Worm (Caenorhabditis elegans) whole organism, L1 larva: ENCODE results near the gene ddr-1.
A peak's percentile ranks its signal among the peaks of the same experiment; 100 is the strongest.

Experiments
- C04F5.9 ChIP-seq: sonication (generic microtip); optimal IDR thresholded peaks from 2 replicates; lab custom pipeline; 2016; ENCODE audit warnings: missing genetic modification characterization, missing compliant biosample characterization
- alr-1 ChIP-seq: fragments of 200-800 bp; sonication (Bioruptor generic); optimal IDR thresholded peaks from 2 replicates; lab custom pipeline; 2018; ENCODE audit warnings: borderline replicate concordance, mild to moderate bottlenecking, missing genetic modification characterization, missing compliant biosample characterization
- efl-1 ChIP-seq, 4 experiments: fragments of 150-350 bp; optimal IDR thresholded peaks in 3 of 4; peaks in 1 of 4; 1 replicate in 1 of 4; 2 replicates in 3 of 4; lab custom pipeline; 2014; ENCODE audit warnings: missing biosample characterization in 2 of 4, missing genetic modification characterization in 2 of 4, missing genetic modification reagents in 2 of 4
- egl-27 ChIP-seq, 2 experiments: fragments of 150-350 bp in 1 of 2; sonication (generic microtip); optimal IDR thresholded peaks; 3 replicates each; lab custom pipeline; 2017 to 2018; ENCODE audit warnings: missing biosample characterization in 2 of 2, missing genetic modification characterization in 2 of 2, missing genetic modification reagents in 2 of 2
- elt-3 ChIP-seq, 6 experiments: fragments of 150-350 bp in 1 of 6; sonication (generic microtip); optimal IDR thresholded peaks; 2 replicates each; lab custom pipeline; 2017 to 2018; ENCODE audit warnings: missing biosample characterization in 6 of 6, missing genetic modification characterization in 6 of 6, inconsistent platforms in 1 of 6
- lin-13 ChIP-seq: fragments of 150-350 bp; optimal IDR thresholded peaks from 2 replicates; lab custom pipeline; 2014; ENCODE audit warnings: missing biosample characterization, missing genetic modification reagents, missing genetic modification characterization
- lin-39 ChIP-seq: fragments of 150-350 bp; optimal IDR thresholded peaks from 2 replicates; lab custom pipeline; 2014; ENCODE audit warnings: missing biosample characterization, missing genetic modification reagents, missing genetic modification characterization
- mep-1 ChIP-seq: fragments of 150-350 bp; optimal IDR thresholded peaks from 2 replicates; lab custom pipeline; 2014; ENCODE audit warnings: missing biosample characterization, missing genetic modification characterization
- nhr-19 ChIP-seq: fragments of 200-800 bp; sonication (Bioruptor generic); conservative IDR thresholded peaks from 2 replicates; pipeline ENCODE4 v1.3.6; 2022; ENCODE audit warnings: missing genetic modification characterization, missing compliant biosample characterization
- skn-1 ChIP-seq: fragments of 150-350 bp; optimal IDR thresholded peaks from 2 replicates; lab custom pipeline; 2014; ENCODE audit warnings: missing biosample characterization, missing genetic modification characterization
- snpc-4 ChIP-seq: fragments of 150-350 bp; optimal IDR thresholded peaks from 2 replicates; lab custom pipeline; 2014; ENCODE audit warnings: missing biosample characterization, missing genetic modification characterization
- zag-1 ChIP-seq: fragments of 150-350 bp; optimal IDR thresholded peaks from 2 replicates; lab custom pipeline; 2014; ENCODE audit warnings: missing biosample characterization, missing genetic modification characterization
- ztf-11 ChIP-seq, 2 experiments: sonication (generic microtip); optimal IDR thresholded peaks; 2 replicates each; lab custom pipeline; 2016 to 2017; ENCODE audit warnings: missing genetic modification characterization in 2 of 2, missing biosample characterization in 1 of 2, missing compliant biosample characterization in 1 of 2

ce11 chrX:5478875-5479274 lies 17.8 kb downstream of the ddr-1 start:
- TF ChIP-seq alr-1 (tag; lab: Kevin White, UChicago) (no peak), lin-39 (tag; lab: Kevin White, UChicago) (no peak), C04F5.9 (tag; lab: Kevin White, UChicago) (no peak), snpc-4 (tag; lab: Kevin White, UChicago) (no peak), skn-1 (tag; lab: Kevin White, UChicago) (no peak), elt-3 (tag; optimal IDR thresholded peaks at IDR 0.05; lab: Kevin White, UChicago) (no peak), egl-27 (tag; optimal IDR thresholded peaks at IDR 0.05; lab: Kevin White, UChicago) (no peak), efl-1 (optimal IDR thresholded peaks at IDR 0.05; lab: Kevin White, UChicago) (no peak), efl-1 (GFP tag; optimal IDR thresholded peaks at IDR 0.05 in 1 of 2; lab: Kevin White, UChicago) (peak in 1 of 2 experiments; percentile 77), mep-1 (tag; lab: Kevin White, UChicago) (no peak), nhr-19 (no peak), lin-13 (GFP tag; lab: Kevin White, UChicago) (no peak), zag-1 (tag; lab: Kevin White, UChicago) (no peak), ztf-11 (tag; optimal IDR thresholded peaks at IDR 0.05; lab: Kevin White, UChicago) (no peak)
